Worm (Caenorhabditis elegans) whole organism, L1 larva: Measurements from ENCODE around the gene hlh-4.

Source experiments
- C04F5.9 ChIP-seq: sonication (generic microtip); optimal IDR thresholded peaks from 2 replicates; lab custom pipeline; 2016; ENCODE audit warnings: missing genetic modification characterization, missing compliant biosample characterization
- ama-1 ChIP-seq: fragments of 150-350 bp; optimal IDR thresholded peaks from 2 replicates; lab custom pipeline; 2014
- fkh-10 ChIP-seq: sonication (generic microtip); optimal IDR thresholded peaks from 2 replicates; lab custom pipeline; 2017; ENCODE audit warnings: missing biosample characterization, missing genetic modification reagents, missing genetic modification characterization
- lsy-2 ChIP-seq, 2 experiments: fragments of 150-350 bp; optimal IDR thresholded peaks; 2 replicates each; lab custom pipeline; 2014; ENCODE audit warnings: missing biosample characterization in 2 of 2, missing genetic modification characterization in 2 of 2
- snpc-4 ChIP-seq: fragments of 150-350 bp; optimal IDR thresholded peaks from 2 replicates; lab custom pipeline; 2014; ENCODE audit warnings: missing biosample characterization, missing genetic modification characterization
- ztf-11 ChIP-seq, 2 experiments: sonication (generic microtip); optimal IDR thresholded peaks; 2 replicates each; lab custom pipeline; 2016 to 2017; ENCODE audit warnings: missing genetic modification characterization in 2 of 2, missing biosample characterization in 1 of 2, missing compliant biosample characterization in 1 of 2

DNA sequence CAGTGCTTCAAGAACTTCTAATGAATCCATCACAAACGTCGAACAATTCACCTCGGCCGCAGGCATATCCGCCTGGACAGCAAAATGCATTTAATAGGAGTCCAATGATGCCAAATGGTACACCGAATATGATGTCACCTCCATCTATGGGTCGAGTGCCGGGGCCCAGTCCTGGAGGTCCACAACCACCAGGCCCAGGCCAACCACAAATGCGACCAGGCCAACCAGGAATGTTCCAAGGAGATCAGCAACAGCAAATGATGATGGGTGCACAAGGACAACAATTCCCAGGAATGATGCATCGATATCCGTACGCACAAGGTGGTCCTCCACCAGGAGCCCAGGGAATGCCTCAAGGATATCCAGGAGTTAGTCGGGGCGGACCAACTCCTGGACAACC, 28.2 kb upstream of the hlh-4 start:
- no peak for TF ChIP-seq ztf-11 (tag; optimal IDR thresholded peaks at IDR 0.05; lab: Kevin White, UChicago)
- TF ChIP-seq snpc-4 (tag; lab: Kevin White, UChicago), result no peak
- no peak for TF ChIP-seq fkh-10 (GFP tag; lab: Kevin White, UChicago)
- no peak for TF ChIP-seq lsy-2 (tag; optimal IDR thresholded peaks at IDR 0.05; lab: Kevin White, UChicago)
- no peak for TF ChIP-seq C04F5.9
- no peak for TF ChIP-seq ama-1 (lab: Kevin White, UChicago)
